Worm (Caenorhabditis elegans): ENCODE measurements around the gene fipr-3.

DNA sequence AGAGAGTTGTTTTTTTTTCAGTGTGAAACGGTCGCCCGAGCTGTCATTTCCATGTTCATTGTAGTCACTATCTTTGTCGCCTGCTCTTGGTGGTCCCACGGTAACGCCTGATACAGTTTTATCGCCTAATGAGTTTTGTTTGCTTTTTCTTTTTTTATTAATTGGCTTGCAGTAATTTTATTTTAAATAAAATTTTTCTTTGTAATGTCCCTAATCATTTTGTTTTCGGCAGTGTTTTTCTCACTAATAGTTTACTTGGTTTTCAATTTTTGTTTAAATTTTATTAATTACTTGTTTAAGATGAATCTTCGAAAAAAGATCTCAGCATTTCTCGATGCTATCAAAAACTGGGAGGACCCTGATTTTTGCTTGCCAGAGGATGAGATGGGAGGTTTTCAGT lies 42.4 kb downstream of the fipr-3 start, which contains the start of gene M163.22:
- TF ChIP-seq ztf-29 (GFP tag; IDR thresholded peaks at IDR 0.05): no peak
- no peak for TF ChIP-seq tab-1 (GFP tag; IDR thresholded peaks at IDR 0.05)
- TF ChIP-seq cog-1 (tag; optimal IDR thresholded peaks at IDR 0.05): no peak
- no peak for TF ChIP-seq klf-2 (GFP tag; conservative IDR thresholded peaks at IDR 0.05)
- TF ChIP-seq T22C8.4 (GFP tag; IDR thresholded peaks at IDR 0.05): no peak
- TF ChIP-seq ztf-23 (GFP tag; IDR thresholded peaks at IDR 0.05): no peak
- no peak for TF ChIP-seq flt-1 (GFP tag; IDR thresholded peaks at IDR 0.05)
- TF ChIP-seq ref-1 (GFP tag; conservative IDR thresholded peaks at IDR 0.05): no peak
- TF ChIP-seq med-1 (GFP tag; optimal IDR thresholded peaks at IDR 0.05; ENCODE audit: insufficient read depth): no peak
